Worm (Caenorhabditis elegans): ENCODE results near the gene hrg-10.

DNA sequence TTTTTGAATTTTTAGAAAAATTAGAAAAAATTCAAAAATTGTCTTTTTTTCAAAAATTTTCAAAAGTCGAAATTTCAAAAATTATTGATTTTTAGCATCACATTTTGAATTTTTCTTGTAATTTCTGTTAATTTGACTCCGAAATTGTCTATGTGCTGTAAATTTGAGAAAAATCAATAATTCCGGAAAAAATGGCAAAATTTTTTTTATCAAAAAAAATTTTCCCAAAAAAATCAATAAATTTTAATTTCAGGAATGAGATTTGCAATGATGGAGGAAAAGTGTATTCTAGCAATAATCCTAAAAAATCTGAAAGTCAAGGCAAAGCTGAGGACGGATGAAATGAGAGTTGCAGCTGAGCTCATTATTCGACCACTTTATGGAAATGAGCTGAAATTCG is 39.7 kb downstream of the hrg-10 start:
- TF ChIP-seq dao-5 (tag; optimal IDR thresholded peaks at IDR 0.05) (no peak), him-1 (tag; optimal IDR thresholded peaks at IDR 0.05) (no peak)
